Fruit fly (Drosophila melanogaster): ENCODE measurements around the gene sc.

sc gene

dm6 chrX:377388-377787, 18.5 kb upstream of the sc start:
- TF ChIP-seq CG11456 (GFP tag; IDR thresholded peaks at IDR 0.05) (no peak), ind (GFP tag; optimal IDR thresholded peaks at IDR 0.05) (no peak), p53 (GFP tag; optimal IDR thresholded peaks at IDR 0.05) (no peak), trh (GFP tag; optimal IDR thresholded peaks at IDR 0.05) (no peak), ro (GFP tag; IDR thresholded peaks at IDR 0.05) (no peak), Ada2b (GFP tag; IDR thresholded peaks at IDR 0.05) (no peak), CG12219 (GFP tag; optimal IDR thresholded peaks at IDR 0.05) (no peak), CG8944 (GFP tag; optimal IDR thresholded peaks at IDR 0.05) (no peak), cad (GFP tag; optimal IDR thresholded peaks at IDR 0.05) (peak; percentile 78), Rfx (GFP tag; IDR thresholded peaks at IDR 0.05) (no peak), ftz-f1 (GFP tag; optimal IDR thresholded peaks at IDR 0.05) (no peak), YL-1 (GFP tag; optimal IDR thresholded peaks at IDR 0.05) (no peak), gt (GFP tag; IDR thresholded peaks at IDR 0.05) (no peak), CG11560 (tag; IDR thresholded peaks at IDR 0.05) (no peak), CG11398 (GFP tag; optimal IDR thresholded peaks at IDR 0.05) (no peak), stc (GFP tag; IDR thresholded peaks at IDR 0.05) (no peak), lbe (GFP tag; optimal IDR thresholded peaks at IDR 0.05) (no peak), CG7372 (GFP tag; IDR thresholded peaks at IDR 0.05) (no peak), tll (GFP tag; optimal IDR thresholded peaks at IDR 0.05) (peak in 1 of 2 experiments; percentile 52), zen (tag; optimal IDR thresholded peaks at IDR 0.05) (peak; percentile 38), kni (GFP tag; optimal IDR thresholded peaks at IDR 0.05) (no peak), repo (GFP tag; optimal IDR thresholded peaks at IDR 0.05) (no peak), CG2678 (tag; optimal IDR thresholded peaks at IDR 0.05) (no peak)

- TF ChIP-seq hth (optimal IDR thresholded peaks at IDR 0.05) (no peak), CG31224 (GFP tag; IDR thresholded peaks at IDR 0.05) (no peak), CG33557 (GFP tag; optimal IDR thresholded peaks at IDR 0.05) (no peak), Xrp1 (GFP tag; IDR thresholded peaks at IDR 0.05) (no peak), danr (GFP tag; IDR thresholded peaks at IDR 0.05) (no peak), CG10654 (GFP tag; optimal IDR thresholded peaks at IDR 0.05) (no peak), ATbp (GFP tag; optimal IDR thresholded peaks at IDR 0.05) (no peak), pnt (GFP tag; optimal IDR thresholded peaks at IDR 0.05) (no peak), CG18619 (GFP tag; optimal IDR thresholded peaks at IDR 0.05) (no peak), pb (GFP tag; optimal IDR thresholded peaks at IDR 0.05) (no peak), jing (GFP tag; optimal IDR thresholded peaks at IDR 0.05) (no peak), disco-r (GFP tag; optimal IDR thresholded peaks at IDR 0.05) (no peak), org-1 (GFP tag; optimal IDR thresholded peaks at IDR 0.05) (no peak), CG18262 (tag; optimal IDR thresholded peaks at IDR 0.05) (no peak), Ets97D (GFP tag; optimal IDR thresholded peaks at IDR 0.05) (no peak), CoRest (tag; optimal IDR thresholded peaks at IDR 0.05) (no peak), ftz-f1 (GFP tag; optimal IDR thresholded peaks at IDR 0.05) (no peak), nau (GFP tag; optimal IDR thresholded peaks at IDR 0.05) (no peak)
Observed at dm6 chrX:378341-378740, 17.5 kb upstream of the sc start.

- TF ChIP-seq her (GFP tag; optimal IDR thresholded peaks at IDR 0.05) (no peak), trh (GFP tag; optimal IDR thresholded peaks at IDR 0.05) (no peak), BtbVII (GFP tag; optimal IDR thresholded peaks at IDR 0.05) (no peak), Trl (optimal IDR thresholded peaks at IDR 0.05) (no peak), Trl (GFP tag; optimal IDR thresholded peaks at IDR 0.05) (no peak), tll (GFP tag; optimal IDR thresholded peaks at IDR 0.05) (no peak), CG16813 (GFP tag; IDR thresholded peaks at IDR 0.05; ENCODE audit: partially characterized antibody) (no peak), lmd (GFP tag; IDR thresholded peaks at IDR 0.05) (no peak), gfzf (GFP tag; optimal IDR thresholded peaks at IDR 0.05) (no peak), CG18476 (GFP tag; optimal IDR thresholded peaks at IDR 0.05) (no peak), CG34224 (GFP tag; IDR thresholded peaks at IDR 0.05; ENCODE audit: partially characterized antibody) (no peak), ewg (GFP tag; optimal IDR thresholded peaks at IDR 0.05) (no peak), disco-r (GFP tag; optimal IDR thresholded peaks at IDR 0.05) (no peak), CG17359 (tag; optimal IDR thresholded peaks at IDR 0.05) (no peak), CG13296 (GFP tag; optimal IDR thresholded peaks at IDR 0.05) (no peak), hth (optimal IDR thresholded peaks at IDR 0.05) (no peak)
Observed at dm6 chrX:379527-379926, 16.3 kb upstream of the sc start.

Data from whole organism, embryonic.